Fruit fly (Drosophila melanogaster): ENCODE results near the gene mmy.

The mmy gene

dm6 chr2L:6473076-6474037, at the start of gene mmy (continued):
- TF ChIP-seq CG6276 (GFP tag; optimal IDR thresholded peaks at IDR 0.05), result peak; percentile 81
- peak; percentile 10 for TF ChIP-seq cyc (GFP tag; optimal IDR thresholded peaks at IDR 0.05)
- TF ChIP-seq CG6808 (GFP tag; optimal IDR thresholded peaks at IDR 0.05), result peak; percentile 72
- TF ChIP-seq CG9139 (GFP tag; optimal IDR thresholded peaks at IDR 0.05), result peak; percentile 64
- TF ChIP-seq CG11902 (GFP tag; optimal IDR thresholded peaks at IDR 0.05), result peak; percentile 33
- TF ChIP-seq spab (GFP tag; optimal IDR thresholded peaks at IDR 0.05), result peak; percentile 67
- TF ChIP-seq Lpt (GFP tag; optimal IDR thresholded peaks at IDR 0.05), result peak; percentile 47
- TF ChIP-seq Ets21C (GFP tag; optimal IDR thresholded peaks at IDR 0.05), result no peak
- TF ChIP-seq CG31627 (GFP tag; optimal IDR thresholded peaks at IDR 0.05), result no peak
- TF ChIP-seq Sox102F (GFP tag; optimal IDR thresholded peaks at IDR 0.05), result peak; percentile 37

dm6 chr2L:6513948-6514347, 40.2 kb upstream of the mmy start:
- TF ChIP-seq achi (GFP tag; optimal IDR thresholded peaks at IDR 0.05) (no peak), CG16779 (tag; optimal IDR thresholded peaks at IDR 0.05) (no peak), CG32006 (GFP tag; optimal IDR thresholded peaks at IDR 0.05) (no peak), fkh (GFP tag; optimal IDR thresholded peaks at IDR 0.05) (no peak), CG8119 (GFP tag; IDR thresholded peaks at IDR 0.05) (0 out of 3 replicates have a peak, but pooled peaks have one; percentile 13), CG6163 (GFP tag; IDR thresholded peaks at IDR 0.05) (0 out of 3 replicates have a peak, but pooled peaks have one; percentile 43), Eip93F (GFP tag; optimal IDR thresholded peaks at IDR 0.05) (no peak)

dm6 chr2L:6508666-6509065, 35.0 kb upstream of the mmy start:
- TF ChIP-seq OdsH (GFP tag; optimal IDR thresholded peaks at IDR 0.05), result peak; percentile 73
- peak; percentile 74 for TF ChIP-seq CG8632 (GFP tag; optimal IDR thresholded peaks at IDR 0.05)
- TF ChIP-seq CG6792 (GFP tag; optimal IDR thresholded peaks at IDR 0.05), result peak; percentile 64
- TF ChIP-seq CG6808 (GFP tag; optimal IDR thresholded peaks at IDR 0.05), result peak; percentile 39
- TF ChIP-seq pdm3 (GFP tag; optimal IDR thresholded peaks at IDR 0.05), result peak; percentile 54
- TF ChIP-seq CG6163 (GFP tag; IDR thresholded peaks at IDR 0.05), result peak; percentile 68; the same call in 2 of the 3 replicates
- TF ChIP-seq topi (GFP tag; optimal IDR thresholded peaks at IDR 0.05), result no peak
- no peak for TF ChIP-seq Hr38 (GFP tag; optimal IDR thresholded peaks at IDR 0.05)
- TF ChIP-seq Sox15 (GFP tag; optimal IDR thresholded peaks at IDR 0.05), result peak; percentile 57
- TF ChIP-seq fd59A (GFP tag; optimal IDR thresholded peaks at IDR 0.05), result no peak
- peak; percentile 43 for TF ChIP-seq CG6276 (GFP tag; optimal IDR thresholded peaks at IDR 0.05)
- no peak for TF ChIP-seq CG16779 (tag; optimal IDR thresholded peaks at IDR 0.05)
- TF ChIP-seq eg (GFP tag; IDR thresholded peaks at IDR 0.05), result peak; percentile 73
- peak; percentile 54 for TF ChIP-seq net (GFP tag; optimal IDR thresholded peaks at IDR 0.05)
- TF ChIP-seq CG9139 (GFP tag; optimal IDR thresholded peaks at IDR 0.05), result peak; percentile 11
- TF ChIP-seq CG31627 (GFP tag; optimal IDR thresholded peaks at IDR 0.05), result peak; percentile 43
- TF ChIP-seq CG15336 (GFP tag; IDR thresholded peaks at IDR 0.05), result peak; percentile 69
- peak; percentile 28 for TF ChIP-seq Sox14 (GFP tag; optimal IDR thresholded peaks at IDR 0.05)
- TF ChIP-seq spab (GFP tag; optimal IDR thresholded peaks at IDR 0.05), result peak; percentile 26
- no peak for TF ChIP-seq Hr39 (GFP tag; optimal IDR thresholded peaks at IDR 0.05)
- TF ChIP-seq svp (GFP tag), result no peak
- no peak for TF ChIP-seq Ets21C (GFP tag; optimal IDR thresholded peaks at IDR 0.05)
- TF ChIP-seq CG8119 (GFP tag; IDR thresholded peaks at IDR 0.05), result peak; percentile 64
- TF ChIP-seq CG11294 (GFP tag; IDR thresholded peaks at IDR 0.05), result peak; percentile 25; the same call in 1 of the 2 replicates
- peak; percentile 46 for TF ChIP-seq CG3032 (tag; optimal IDR thresholded peaks at IDR 0.05)
- TF ChIP-seq salr (GFP tag; optimal IDR thresholded peaks at IDR 0.05), result peak in 1 of 2 experiments; percentile 12
- peak; percentile 70 for TF ChIP-seq CG34406 (GFP tag; optimal IDR thresholded peaks at IDR 0.05)
- peak; percentile 41 for TF ChIP-seq CG7368 (GFP tag; optimal IDR thresholded peaks at IDR 0.05)
- peak; percentile 38 for TF ChIP-seq Eip75B (GFP tag; optimal IDR thresholded peaks at IDR 0.05)
- no peak for TF ChIP-seq fd85E (GFP tag; optimal IDR thresholded peaks at IDR 0.05)
- TF ChIP-seq CG11902 (GFP tag; optimal IDR thresholded peaks at IDR 0.05), result peak; percentile 53
- TF ChIP-seq CG4318 (GFP tag; optimal IDR thresholded peaks at IDR 0.05), result peak; percentile 41
- TF ChIP-seq Ets96B (tag; optimal IDR thresholded peaks at IDR 0.05), result peak; percentile 39
- peak; percentile 68 for TF ChIP-seq acj6 (GFP tag; optimal IDR thresholded peaks at IDR 0.05)
- TF ChIP-seq Lpt (GFP tag; optimal IDR thresholded peaks at IDR 0.05), result peak; percentile 57
- peak; percentile 37 for TF ChIP-seq Sox102F (GFP tag; optimal IDR thresholded peaks at IDR 0.05)
- TF ChIP-seq dac (GFP tag; optimal IDR thresholded peaks at IDR 0.05), result no peak
- TF ChIP-seq lz (GFP tag; optimal IDR thresholded peaks at IDR 0.05), result peak; percentile 16
- TF ChIP-seq Hr4 (GFP tag; optimal IDR thresholded peaks at IDR 0.05), result peak; percentile 58
- TF ChIP-seq fkh (GFP tag; optimal IDR thresholded peaks at IDR 0.05), result no peak

All from whole organism, prepupa.